Worm (Caenorhabditis elegans): Measurements from ENCODE around the gene msp-77.
A peak's percentile ranks its signal among the peaks of the same experiment; 100 is the strongest.

The msp-77 gene

DNA sequence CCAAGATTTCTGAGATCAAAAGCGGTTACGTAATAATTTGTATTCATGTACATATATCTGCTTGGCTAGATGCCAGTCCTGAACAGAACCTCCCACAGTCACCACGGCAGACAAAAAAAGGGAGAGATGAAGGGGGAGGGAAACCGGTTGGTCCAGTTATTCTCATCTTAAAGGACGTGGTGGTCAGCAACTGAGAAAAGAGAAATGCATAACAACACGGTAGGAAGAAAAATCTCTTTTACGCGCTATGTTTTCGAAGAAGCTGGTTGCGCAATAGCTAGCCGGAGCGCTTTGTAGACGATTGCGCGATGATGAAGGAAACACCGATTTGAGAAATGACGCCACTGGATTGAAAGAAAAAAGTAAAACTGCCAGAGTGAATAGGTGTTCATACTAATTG lies 23.6 kb downstream of the msp-77 start:
- peak; percentile 62 for TF ChIP-seq blmp-1 (tag; optimal IDR thresholded peaks at IDR 0.05)
- no peak for TF ChIP-seq fos-1 (tag; optimal IDR thresholded peaks at IDR 0.05)
- TF ChIP-seq lir-3 (tag; optimal IDR thresholded peaks at IDR 0.05; ENCODE audit: poor library complexity): no peak
- no peak for TF ChIP-seq unc-30 (tag; optimal IDR thresholded peaks at IDR 0.05)
- no peak for TF ChIP-seq isw-1 (GFP tag; IDR thresholded peaks at IDR 0.05)
- TF ChIP-seq efl-3 (GFP tag; optimal IDR thresholded peaks at IDR 0.05): no peak
- TF ChIP-seq hlh-4 (tag; optimal IDR thresholded peaks at IDR 0.05): no peak
- TF ChIP-seq swsn-7 (tag; optimal IDR thresholded peaks at IDR 0.05): no peak
- no peak for TF ChIP-seq nhr-11 (tag; optimal IDR thresholded peaks at IDR 0.05)
- no peak for TF ChIP-seq mdl-1 (tag; optimal IDR thresholded peaks at IDR 0.05)
- TF ChIP-seq ztf-4 (tag; optimal IDR thresholded peaks at IDR 0.05): peak; percentile 47
- TF ChIP-seq unc-130 (tag; optimal IDR thresholded peaks at IDR 0.05): no peak
- no peak for TF ChIP-seq nhr-12 (tag; optimal IDR thresholded peaks at IDR 0.05)
- TF ChIP-seq dsc-1 (tag; optimal IDR thresholded peaks at IDR 0.05): no peak
- TF ChIP-seq tbx-2 (tag; optimal IDR thresholded peaks at IDR 0.05): no peak
- no peak for TF ChIP-seq irx-1 (tag; optimal IDR thresholded peaks at IDR 0.05)

DNA sequence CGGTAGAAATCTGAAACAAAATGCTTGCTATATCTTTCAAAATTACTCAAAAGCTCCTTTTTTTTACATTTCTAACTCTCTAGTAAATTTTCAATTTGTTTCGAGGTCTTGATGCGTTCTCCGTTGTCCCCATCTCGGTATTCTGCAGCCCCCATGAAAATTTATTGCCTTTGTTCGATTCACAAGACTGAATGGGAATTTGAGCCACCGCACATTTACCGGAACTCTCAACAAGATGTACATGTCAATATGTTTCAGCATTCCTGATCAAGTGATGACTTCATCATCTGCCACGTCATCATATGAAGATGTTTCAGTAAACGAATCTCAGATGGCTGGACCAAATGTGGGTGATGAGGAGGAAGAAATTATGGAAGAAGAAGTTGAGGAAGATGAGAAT lies 26.0 kb downstream of the msp-77 start:
- TF ChIP-seq nhr-12 (tag; optimal IDR thresholded peaks at IDR 0.05): no peak
- no peak for TF ChIP-seq nhr-84 (tag; optimal IDR thresholded peaks at IDR 0.05)
- no peak for TF ChIP-seq ceh-88 (GFP tag; IDR thresholded peaks at IDR 0.05)
- no peak for TF ChIP-seq nhr-85 (tag)
- TF ChIP-seq zip-4 (GFP tag; optimal IDR thresholded peaks at IDR 0.05): no peak
- TF ChIP-seq mab-9 (GFP tag; IDR thresholded peaks at IDR 0.05): no peak
- no peak for TF ChIP-seq ceh-8 (GFP tag; optimal IDR thresholded peaks at IDR 0.05)
- no peak for TF ChIP-seq tlp-1 (tag; optimal IDR thresholded peaks at IDR 0.05)
- TF ChIP-seq lin-13 (GFP tag; optimal IDR thresholded peaks at IDR 0.05): no peak

DNA sequence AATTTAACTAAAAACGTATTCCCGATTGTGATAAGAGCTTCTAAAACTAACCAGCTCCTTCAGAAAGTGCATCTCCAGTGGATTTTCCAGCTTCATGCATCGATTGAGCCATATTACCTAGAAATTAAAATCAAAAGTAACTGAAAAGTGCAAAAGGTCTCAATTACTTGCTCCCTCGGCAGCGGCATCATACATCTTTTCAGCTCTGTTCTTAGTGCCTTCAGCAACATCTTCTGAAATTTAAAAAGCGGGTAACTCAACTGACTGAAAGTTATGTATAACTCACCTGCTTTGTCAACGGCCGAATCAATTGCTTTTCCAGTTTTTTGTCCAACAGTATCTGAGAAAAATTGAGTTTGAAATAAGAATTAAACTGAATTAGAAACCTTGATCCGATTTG lies 30.0 kb downstream of the msp-77 start:
- TF ChIP-seq grh-1 (GFP tag; IDR thresholded peaks at IDR 0.05) (no peak), sup-37 (GFP tag; optimal IDR thresholded peaks at IDR 0.05) (no peak), aha-1 (tag; optimal IDR thresholded peaks at IDR 0.05) (no peak), ceh-63 (GFP tag; optimal IDR thresholded peaks at IDR 0.05) (no peak), lin-39 (tag; optimal IDR thresholded peaks at IDR 0.05) (no peak), isw-1 (GFP tag; IDR thresholded peaks at IDR 0.05) (no peak), fos-1 (tag; optimal IDR thresholded peaks at IDR 0.05) (no peak), rnt-1 (tag; optimal IDR thresholded peaks at IDR 0.05) (no peak), ceh-90 (tag; optimal IDR thresholded peaks at IDR 0.05) (no peak), hpl-2 (GFP tag; optimal IDR thresholded peaks at IDR 0.05) (no peak), unc-62 (GFP tag; optimal IDR thresholded peaks at IDR 0.05) (no peak), nhr-84 (tag; optimal IDR thresholded peaks at IDR 0.05) (no peak), fkh-8 (tag; optimal IDR thresholded peaks at IDR 0.05) (no peak), C34B4.2 (tag; optimal IDR thresholded peaks at IDR 0.05) (no peak), lin-13 (GFP tag; optimal IDR thresholded peaks at IDR 0.05) (no peak)

DNA sequence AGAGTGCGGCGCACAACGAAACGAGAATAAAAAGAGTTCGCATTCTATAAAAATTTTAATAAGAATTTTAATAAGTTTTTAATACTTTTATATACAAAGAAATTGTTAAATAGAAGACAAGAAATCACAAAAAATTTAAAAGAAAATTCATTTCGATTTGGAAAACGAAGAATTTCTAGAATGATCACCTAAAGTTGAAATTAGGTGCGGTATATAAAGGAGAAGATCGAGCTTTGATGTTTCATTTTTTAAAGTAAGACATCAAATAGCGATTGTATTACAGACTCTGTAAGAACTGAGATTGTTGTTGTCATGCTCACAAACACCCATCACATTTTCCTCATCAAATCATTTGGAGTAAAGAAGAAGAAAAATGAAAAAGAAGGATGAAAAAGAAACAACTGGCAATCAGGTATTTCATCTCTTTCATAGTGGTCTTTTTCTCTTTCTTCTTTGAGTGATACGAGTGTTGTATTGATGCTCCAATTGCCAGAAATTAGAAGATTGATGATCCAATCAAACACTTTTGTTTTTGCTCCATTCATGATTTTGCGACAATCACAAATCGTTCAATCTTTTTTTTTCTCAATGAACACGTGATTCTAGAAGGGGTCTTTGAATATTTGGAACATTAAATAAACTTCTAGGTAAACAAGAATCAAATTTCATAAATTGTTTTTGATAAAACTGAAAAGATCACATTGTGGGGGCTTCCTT lies 33.9 kb downstream of the msp-77 start, which contains the start of gene dur-1:
Gene dur-1 (minus strand): TSS at position 51 of the 717 bp plus-strand sequence.
- TF ChIP-seq pag-3 (tag; optimal IDR thresholded peaks at IDR 0.05; ENCODE audit: borderline replicate concordance, insufficient read depth) (peak; percentile 46), skn-1 (tag; optimal IDR thresholded peaks at IDR 0.05) (no peak), tbx-2 (tag; optimal IDR thresholded peaks at IDR 0.05) (no peak), unc-30 (tag; optimal IDR thresholded peaks at IDR 0.05) (no peak), egl-27 (tag; optimal IDR thresholded peaks at IDR 0.05) (no peak), snu-23 (GFP tag; optimal IDR thresholded peaks at IDR 0.05) (peak; percentile 44), C34B4.2 (tag; optimal IDR thresholded peaks at IDR 0.05) (no peak), fkh-4 (tag; optimal IDR thresholded peaks at IDR 0.05; ENCODE audit: borderline replicate concordance) (no peak), lir-3 (tag; optimal IDR thresholded peaks at IDR 0.05; ENCODE audit: poor library complexity) (no peak), alr-1 (tag; optimal IDR thresholded peaks at IDR 0.05; ENCODE audit: borderline replicate concordance) (no peak), lin-15B (tag; optimal IDR thresholded peaks at IDR 0.05) (no peak), rnt-1 (tag; optimal IDR thresholded peaks at IDR 0.05) (peak; percentile 62), mef-2 (tag; optimal IDR thresholded peaks at IDR 0.05) (no peak), dpl-1 (GFP tag; optimal IDR thresholded peaks at IDR 0.05) (no peak), unc-62 (GFP tag; optimal IDR thresholded peaks at IDR 0.05) (no peak), sox-4 (tag; optimal IDR thresholded peaks at IDR 0.05) (no peak), nhr-90 (tag; optimal IDR thresholded peaks at IDR 0.05; ENCODE audit: poor library complexity) (no peak), ceh-88 (GFP tag; IDR thresholded peaks at IDR 0.05) (no peak), mep-1 (tag; optimal IDR thresholded peaks at IDR 0.05) (no peak), isw-1 (GFP tag; IDR thresholded peaks at IDR 0.05) (no peak)

Data from whole organism, L1 larva.